Fruit fly (Drosophila melanogaster) whole organism, embryonic: ENCODE results near the gene CG1774.

Experiments used
- ATbp ChIP-seq: fragments of 200-800 bp; sonication (Bioruptor generic); optimal IDR thresholded peaks from 2 replicates; lab custom pipeline; 2017; ENCODE audit warnings: missing biosample characterization, mild to moderate bottlenecking, missing genetic modification characterization, missing genetic modification reagents
- Bdp1 ChIP-seq: fragments of 200-800 bp; sonication (Bioruptor generic); optimal IDR thresholded peaks from 3 replicates; lab custom pipeline; 2016; ENCODE audit warnings: missing biosample characterization, missing genetic modification characterization
- Bgb ChIP-seq: fragments of 200-800 bp; sonication (Bioruptor generic); IDR thresholded peaks from 2 replicates; pipeline ENCODE4 v1.3.6; 2022; ENCODE audit warnings: missing biosample characterization, missing genetic modification characterization; ENCODE audit not compliant: partially characterized antibody
- Blimp-1 ChIP-seq: fragments of 200-800 bp; sonication (Bioruptor generic); optimal IDR thresholded peaks from 3 replicates; lab custom pipeline; 2018; ENCODE audit warnings: missing biosample characterization, missing genetic modification characterization, mild to moderate bottlenecking, moderate library complexity, missing genetic modification reagents
- CG10209 ChIP-seq: fragments of 200-800 bp; sonication (Bioruptor generic); optimal IDR thresholded peaks from 3 replicates; lab custom pipeline; 2017; ENCODE audit warnings: missing biosample characterization, mild to moderate bottlenecking, missing genetic modification characterization, missing genetic modification reagents
- CG10959 ChIP-seq: fragments of 200-800 bp; sonication (Bioruptor generic); IDR thresholded peaks from 2 replicates; pipeline ENCODE4 v1.3.6; 2022; ENCODE audit warnings: missing biosample characterization, missing genetic modification characterization
- CG10979 ChIP-seq: fragments of 200-800 bp; sonication (Bioruptor generic); optimal IDR thresholded peaks from 2 replicates; lab custom pipeline; 2018; ENCODE audit warnings: missing biosample characterization, mild to moderate bottlenecking, missing genetic modification characterization, moderate library complexity
- CG11085 ChIP-seq: fragments of 200-800 bp; sonication (Bioruptor generic); IDR thresholded peaks from 2 replicates; pipeline ENCODE4 v1.3.6; 2022; ENCODE audit warnings: missing biosample characterization, missing genetic modification characterization
- CG11504 ChIP-seq: fragments of 200-800 bp; sonication (Bioruptor generic); optimal IDR thresholded peaks from 3 replicates; lab custom pipeline; 2019; ENCODE audit warnings: missing biosample characterization, mild to moderate bottlenecking, missing genetic modification characterization, moderate library complexity
- CG16813 ChIP-seq: fragments of 200-800 bp; sonication (Bioruptor generic); IDR thresholded peaks from 3 replicates; pipeline ENCODE4 v1.3.6; 2022; ENCODE audit warnings: missing biosample characterization, missing genetic modification characterization; ENCODE audit not compliant: partially characterized antibody
- CG31388 ChIP-seq: fragments of 200-800 bp; sonication (Bioruptor generic); optimal IDR thresholded peaks from 2 replicates; lab custom pipeline; 2016; ENCODE audit warnings: missing biosample characterization, missing genetic modification characterization
- CG3407 ChIP-seq: fragments of 200-800 bp; sonication (Bioruptor generic); optimal IDR thresholded peaks from 2 replicates; lab custom pipeline; 2018; ENCODE audit warnings: missing biosample characterization, mild to moderate bottlenecking, missing genetic modification characterization
- CG4707 ChIP-seq: fragments of 200-800 bp; sonication (Bioruptor generic); optimal IDR thresholded peaks from 2 replicates; lab custom pipeline; 2018; ENCODE audit warnings: missing biosample characterization, mild to moderate bottlenecking, missing genetic modification characterization, moderate library complexity
- CG4820 ChIP-seq: fragments of 200-800 bp; sonication (Bioruptor generic); optimal IDR thresholded peaks from 3 replicates; lab custom pipeline; 2016; ENCODE audit warnings: missing biosample characterization, missing genetic modification characterization
- CG7271 ChIP-seq: fragments of 200-800 bp; sonication (Bioruptor generic); optimal IDR thresholded peaks from 2 replicates; lab custom pipeline; 2018; ENCODE audit warnings: missing biosample characterization, mild to moderate bottlenecking, missing genetic modification characterization, moderate library complexity
- CG8290 ChIP-seq, 3 experiments: fragments of 200-800 bp; sonication (Bioruptor generic); optimal IDR thresholded peaks; 2 replicates each; lab custom pipeline; 2016 to 2019; ENCODE audit warnings: missing biosample characterization in 3 of 3, missing genetic modification characterization in 3 of 3, mild to moderate bottlenecking in 2 of 3, moderate library complexity in 1 of 3
- CTCF ChIP-seq: fragments of 200-800 bp; sonication (Bioruptor generic); optimal IDR thresholded peaks from 2 replicates; lab custom pipeline; 2017; ENCODE audit warnings: missing biosample characterization, mild to moderate bottlenecking, missing genetic modification characterization, moderate library complexity
- Chrac-16 ChIP-seq: fragments of 200-800 bp; sonication (Bioruptor generic); optimal IDR thresholded peaks from 3 replicates; lab custom pipeline; 2016; ENCODE audit warnings: missing biosample characterization, missing genetic modification characterization
- E2f2 ChIP-seq: fragments of 200-800 bp; sonication (Bioruptor generic); IDR thresholded peaks from 2 replicates; pipeline ENCODE4 v1.3.6; 2022; ENCODE audit warnings: missing biosample characterization, missing genetic modification characterization
- Eip74EF ChIP-seq, 2 experiments: fragments of 200-800 bp in 1 of 2; fragments of >200 bp in 1 of 2; sonication (Bioruptor generic) in 1 of 2; optimal IDR thresholded peaks; 2 replicates each; lab custom pipeline; 2017 to 2019; ENCODE audit warnings: missing biosample characterization in 2 of 2, missing genetic modification characterization in 2 of 2, mild to moderate bottlenecking in 1 of 2, moderate library complexity in 1 of 2
- Hey ChIP-seq: fragments of 200-800 bp; sonication (Bioruptor generic); optimal IDR thresholded peaks from 3 replicates; lab custom pipeline; 2018; ENCODE audit warnings: missing biosample characterization, mild to moderate bottlenecking, missing genetic modification characterization
- HmgZ ChIP-seq: fragments of 200-800 bp; sonication (Bioruptor generic); optimal IDR thresholded peaks from 2 replicates; lab custom pipeline; 2018; ENCODE audit warnings: missing biosample characterization, mild to moderate bottlenecking, missing genetic modification characterization
- Lhr ChIP-seq: fragments of 200-800 bp; sonication (Bioruptor generic); optimal IDR thresholded peaks from 3 replicates; lab custom pipeline; 2017; ENCODE audit warnings: mild to moderate bottlenecking, missing biosample characterization, missing genetic modification reagents, missing genetic modification characterization
- Med ChIP-seq: fragments of 200-800 bp; sonication (Bioruptor generic); peaks from one replicate; lab custom pipeline; 2016; ENCODE audit warnings: missing biosample characterization, missing genetic modification characterization, mild to moderate bottlenecking, inconsistent platforms, moderate library complexity
- Neu2 ChIP-seq: fragments of 200-800 bp; sonication (Bioruptor generic); optimal IDR thresholded peaks from 3 replicates; lab custom pipeline; 2016; ENCODE audit warnings: missing biosample characterization, missing genetic modification characterization, borderline replicate concordance
- Oaz ChIP-seq: fragments of 200-800 bp; sonication (Bioruptor generic); IDR thresholded peaks from 2 replicates; pipeline ENCODE4 v1.3.6; 2022; ENCODE audit warnings: missing biosample characterization, missing genetic modification characterization
- Scr ChIP-seq: fragments of 200-800 bp; sonication (Bioruptor generic); IDR thresholded peaks from 2 replicates; pipeline ENCODE4 v1.3.6; 2022; ENCODE audit warnings: missing biosample characterization, missing genetic modification characterization; ENCODE audit not compliant: partially characterized antibody
- Sry-β ChIP-seq: fragments of 200-800 bp; sonication (Bioruptor generic); optimal IDR thresholded peaks from 2 replicates; lab custom pipeline; 2018; ENCODE audit warnings: missing biosample characterization, mild to moderate bottlenecking, missing genetic modification characterization, moderate library complexity
- ash1 ChIP-seq: fragments of 200-800 bp; sonication (Bioruptor generic); optimal IDR thresholded peaks from 2 replicates; lab custom pipeline; 2018; ENCODE audit warnings: missing biosample characterization, mild to moderate bottlenecking, missing genetic modification characterization
- ato ChIP-seq: fragments of 200-800 bp; sonication (Bioruptor generic); IDR thresholded peaks from 2 replicates; pipeline ENCODE4 v1.3.6; 2022; ENCODE audit warnings: missing biosample characterization, missing genetic modification characterization; ENCODE audit not compliant: partially characterized antibody
- bsh ChIP-seq, 2 experiments: fragments of 200-800 bp; sonication (Bioruptor generic); optimal IDR thresholded peaks; 2 replicates each; lab custom pipeline; 2017 to 2018; ENCODE audit warnings: mild to moderate bottlenecking in 2 of 2, missing biosample characterization in 2 of 2, missing genetic modification characterization in 2 of 2, moderate library complexity in 1 of 2
- cad ChIP-seq: fragments of >200 bp; optimal IDR thresholded peaks from 2 replicates; lab custom pipeline; 2017; ENCODE audit warnings: missing biosample characterization, missing genetic modification characterization
- cato ChIP-seq: fragments of 200-800 bp; sonication (Bioruptor generic); optimal IDR thresholded peaks from 2 replicates; lab custom pipeline; 2016; ENCODE audit warnings: missing biosample characterization, missing genetic modification characterization, borderline replicate concordance
- ci ChIP-seq: fragments of 200-800 bp; sonication (Bioruptor generic); IDR thresholded peaks from 3 replicates; pipeline ENCODE4 v1.3.6; 2022; ENCODE audit warnings: missing biosample characterization, missing genetic modification characterization
- dmrt99B ChIP-seq: fragments of 200-800 bp; sonication (Bioruptor generic); optimal IDR thresholded peaks from 2 replicates; lab custom pipeline; 2018; ENCODE audit warnings: missing biosample characterization, mild to moderate bottlenecking, missing genetic modification characterization, moderate library complexity
- dpn ChIP-seq, 2 experiments: fragments of 200-800 bp; sonication (Bioruptor generic); optimal IDR thresholded peaks; 3 replicates each; lab custom pipeline; 2016; ENCODE audit warnings: missing biosample characterization in 2 of 2, missing genetic modification characterization in 2 of 2
- fd102C ChIP-seq: fragments of 200-800 bp; sonication (Bioruptor generic); optimal IDR thresholded peaks from 2 replicates; lab custom pipeline; 2018; ENCODE audit warnings: missing biosample characterization, mild to moderate bottlenecking, missing genetic modification characterization, moderate library complexity
- fd3F ChIP-seq: fragments of 200-800 bp; sonication (Bioruptor generic); optimal IDR thresholded peaks from 2 replicates; lab custom pipeline; 2018; ENCODE audit warnings: missing biosample characterization, mild to moderate bottlenecking, missing genetic modification characterization, moderate library complexity
- fru ChIP-seq: fragments of >200 bp; optimal IDR thresholded peaks from 2 replicates; lab custom pipeline; 2017
- ham ChIP-seq: fragments of 200-800 bp; sonication (Bioruptor generic); IDR thresholded peaks from 2 replicates; pipeline ENCODE4 v1.3.6; 2022; ENCODE audit warnings: missing biosample characterization, missing genetic modification characterization
- hb ChIP-seq: fragments of 200-800 bp; sonication (Bioruptor generic); IDR thresholded peaks from 3 replicates; pipeline ENCODE4 v1.3.6; 2022; ENCODE audit warnings: missing biosample characterization, missing genetic modification characterization; ENCODE audit not compliant: partially characterized antibody
- kah ChIP-seq: fragments of 200-800 bp; sonication (Bioruptor generic); optimal IDR thresholded peaks from 2 replicates; lab custom pipeline; 2018; ENCODE audit warnings: missing biosample characterization, mild to moderate bottlenecking, missing genetic modification characterization
- pho ChIP-seq: fragments of 200-800 bp; sonication (Bioruptor generic); optimal IDR thresholded peaks from 2 replicates; lab custom pipeline; 2016; ENCODE audit warnings: missing biosample characterization, missing genetic modification characterization
- prd ChIP-seq, 3 experiments: fragments of >200 bp in 2 of 3; fragments of 200-800 bp in 1 of 3; sonication (Bioruptor generic) in 1 of 3; optimal IDR thresholded peaks in 2 of 3; IDR thresholded peaks in 1 of 3; 2 replicates in 2 of 3; 3 replicates in 1 of 3; pipeline versions ENCODE4 v1.3.6 to Lab custom; 2017 to 2022; ENCODE audit warnings: missing biosample characterization in 1 of 3, missing genetic modification characterization in 1 of 3
- salm ChIP-seq: fragments of 200-800 bp; sonication (Bioruptor generic); optimal IDR thresholded peaks from 2 replicates; lab custom pipeline; 2018; ENCODE audit warnings: missing biosample characterization, mild to moderate bottlenecking, missing genetic modification characterization
- sens-2 ChIP-seq: fragments of 200-800 bp; sonication (Bioruptor generic); IDR thresholded peaks from 2 replicates; pipeline ENCODE4 v1.3.6; 2022; ENCODE audit warnings: missing biosample characterization, missing genetic modification characterization
- toy ChIP-seq: fragments of 200-800 bp; sonication (Bioruptor generic); IDR thresholded peaks from 2 replicates; pipeline ENCODE4 v1.3.6; 2022; ENCODE audit warnings: missing biosample characterization, missing genetic modification characterization
- zfh1 ChIP-seq: fragments of 200-800 bp; sonication (Bioruptor generic); IDR thresholded peaks from 3 replicates; pipeline ENCODE4 v1.3.6; 2022; ENCODE audit warnings: missing biosample characterization, missing genetic modification characterization

The CG1774 gene

DNA sequence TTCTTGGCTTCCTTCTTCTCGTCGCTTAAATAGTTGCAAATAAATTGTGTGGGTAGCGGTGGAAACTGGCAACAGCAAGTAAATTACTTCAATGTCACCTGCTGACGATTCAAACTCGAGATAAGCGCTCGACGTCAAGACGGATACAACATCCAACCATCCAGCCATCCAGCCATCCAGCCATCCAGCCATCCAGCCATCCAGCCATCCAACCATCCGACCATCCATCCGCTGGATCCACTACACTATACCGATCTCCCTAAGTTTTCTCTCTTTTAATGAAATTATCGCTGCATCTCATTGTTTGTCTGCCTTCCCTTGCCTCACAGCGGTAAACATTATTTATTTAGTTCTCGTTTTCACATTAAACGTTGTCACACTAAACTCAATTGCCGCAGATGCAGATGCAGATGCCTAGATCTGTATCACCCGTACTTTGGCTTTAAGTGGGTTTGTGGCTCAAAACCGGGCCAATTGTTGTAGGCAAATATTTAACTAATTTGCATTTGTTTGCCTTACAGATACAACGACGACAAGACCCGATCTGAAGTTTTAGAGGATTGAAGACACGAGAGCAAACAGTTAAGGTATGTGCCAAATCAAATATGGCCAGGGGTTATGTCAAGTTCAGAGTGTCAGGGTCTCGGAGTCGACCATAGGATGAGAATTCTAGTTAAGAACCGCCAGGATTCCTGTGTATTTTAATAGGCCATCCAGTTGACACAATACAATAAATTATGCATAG, 43.7 kb upstream of the CG1774 start (continued):
- no peak for TF ChIP-seq CTCF (GFP tag; lab: Kevin White, UChicago)
- no peak for TF ChIP-seq Med (GFP tag; lab: Kevin White, UChicago)
- TF ChIP-seq cad (GFP tag; lab: Kevin White, UChicago): no peak
- TF ChIP-seq toy: no peak
- peak; percentile 6 for TF ChIP-seq Lhr (GFP tag; lab: Kevin White, UChicago)
- TF ChIP-seq kah (GFP tag; lab: Kevin White, UChicago): no peak
- no peak for TF ChIP-seq sens-2
- TF ChIP-seq HmgZ: no peak
- peak; percentile 66 for TF ChIP-seq fd102C (GFP tag; lab: Kevin White, UChicago)
- TF ChIP-seq ash1 (GFP tag; lab: Kevin White, UChicago): no peak
- TF ChIP-seq Chrac-16 (GFP tag; lab: Kevin White, UChicago): no peak
- TF ChIP-seq dpn (GFP tag; optimal IDR thresholded peaks at IDR 0.05; lab: Kevin White, UChicago): no peak
- TF ChIP-seq CG8290 (GFP tag; optimal IDR thresholded peaks at IDR 0.05; lab: Kevin White, UChicago): no peak
- no peak for TF ChIP-seq CG8290 (tag; optimal IDR thresholded peaks at IDR 0.05; lab: Kevin White, UChicago)
- no peak for TF ChIP-seq CG11085
- no peak for TF ChIP-seq zfh1 (GFP tag; lab: Robert Waterston, UW)
- no peak for TF ChIP-seq ci
- no peak for TF ChIP-seq Oaz
- TF ChIP-seq ato: no peak
- peak; percentile 27 for TF ChIP-seq dmrt99B (tag; lab: Kevin White, UChicago)
- TF ChIP-seq prd (optimal IDR thresholded peaks at IDR 0.05; lab: Kevin White, UChicago): no peak
- no peak for TF ChIP-seq prd (GFP tag; IDR thresholded peaks at IDR 0.05; lab: Robert Waterston, UW)
- TF ChIP-seq CG16813 (GFP tag; lab: Robert Waterston, UW): no peak
- no peak for TF ChIP-seq pho (GFP tag; lab: Kevin White, UChicago)
- TF ChIP-seq Bgb (GFP tag; lab: Robert Waterston, UW): no peak
- TF ChIP-seq ATbp (GFP tag; lab: Kevin White, UChicago): peak; percentile 40
- no peak for TF ChIP-seq hb (GFP tag; lab: Robert Waterston, UW)
- TF ChIP-seq CG10959: no peak
- TF ChIP-seq CG4707 (GFP tag; lab: Kevin White, UChicago): peak; percentile 22
- TF ChIP-seq Neu2 (GFP tag; lab: Kevin White, UChicago): no peak
- no peak for TF ChIP-seq E2f2 (GFP tag; lab: Robert Waterston, UW)
- TF ChIP-seq Hey (tag; lab: Kevin White, UChicago): no peak
- TF ChIP-seq CG4820 (GFP tag; lab: Kevin White, UChicago): no peak
- TF ChIP-seq Sry-β (GFP tag; lab: Kevin White, UChicago): no peak
- TF ChIP-seq bsh (GFP tag; optimal IDR thresholded peaks at IDR 0.05; lab: Kevin White, UChicago): peak in 1 of 2 experiments; percentile 26
- peak; percentile 16 for TF ChIP-seq CG7271 (tag; lab: Kevin White, UChicago)
- TF ChIP-seq Blimp-1 (GFP tag; lab: Kevin White, UChicago): peak; percentile 33
- no peak for TF ChIP-seq Scr (GFP tag; lab: Robert Waterston, UW)
- TF ChIP-seq ham (GFP tag; lab: Robert Waterston, UW): no peak
- no peak for TF ChIP-seq Eip74EF (GFP tag; optimal IDR thresholded peaks at IDR 0.05; lab: Kevin White, UChicago)
- TF ChIP-seq CG10979 (tag; lab: Kevin White, UChicago): peak; percentile 12
- TF ChIP-seq CG31388 (GFP tag; lab: Kevin White, UChicago): no peak
- no peak for TF ChIP-seq salm (tag; lab: Kevin White, UChicago)
- TF ChIP-seq cato (GFP tag; lab: Kevin White, UChicago): no peak
- TF ChIP-seq CG11504 (tag; lab: Kevin White, UChicago): no peak
- no peak for TF ChIP-seq CG3407 (GFP tag; lab: Kevin White, UChicago)
- TF ChIP-seq Bdp1: no peak
- TF ChIP-seq CG10209: no peak
- TF ChIP-seq fd3F (GFP tag; lab: Kevin White, UChicago): no peak
- no peak for TF ChIP-seq fru (lab: Kevin White, UChicago)
